Worm (Caenorhabditis elegans) whole organism, young adult: ENCODE data around the gene gmap-1.

Experiments
- C06A6.2 ChIP-seq: fragments of 200-800 bp; sonication (Bioruptor generic); conservative IDR thresholded peaks from 2 replicates; pipeline ENCODE4 v1.3.6; 2022; ENCODE audit warnings: missing genetic modification characterization, missing compliant biosample characterization
- F33H1.4 ChIP-seq: fragments of 200-800 bp; sonication (Bioruptor generic); IDR thresholded peaks from 2 replicates; pipeline ENCODE4 v1.3.6; 2022; ENCODE audit warnings: missing genetic modification reagents, missing genetic modification characterization, missing compliant biosample characterization
- F57A8.1 ChIP-seq: fragments of 200-800 bp; sonication (Bioruptor generic); optimal IDR thresholded peaks from 2 replicates; lab custom pipeline; 2018; ENCODE audit warnings: mild to moderate bottlenecking, missing genetic modification characterization, moderate library complexity, missing compliant biosample characterization
- T07F8.4 ChIP-seq: sonication (generic microtip); optimal IDR thresholded peaks from 2 replicates; lab custom pipeline; 2016; ENCODE audit warnings: mild to moderate bottlenecking, missing genetic modification characterization, moderate library complexity, missing compliant biosample characterization
- Y67H2A.10 ChIP-seq: fragments of 200-800 bp; sonication (Bioruptor generic); conservative IDR thresholded peaks from 2 replicates; pipeline ENCODE4 v1.3.6; 2022; ENCODE audit warnings: missing genetic modification reagents, missing genetic modification characterization, missing compliant biosample characterization
- Y79H2A.3 ChIP-seq: fragments of 200-800 bp; sonication (Bioruptor generic); conservative IDR thresholded peaks from 2 replicates; pipeline ENCODE4 v1.3.6; 2022; ENCODE audit warnings: missing genetic modification reagents, missing genetic modification characterization, missing compliant biosample characterization
- aptf-3 ChIP-seq: fragments of 200-800 bp; sonication (Bioruptor generic); IDR thresholded peaks from 2 replicates; pipeline ENCODE4 v1.3.6; 2022; ENCODE audit warnings: missing genetic modification characterization, missing compliant biosample characterization
- athp-1 ChIP-seq: sonication (generic microtip); optimal IDR thresholded peaks from 2 replicates; lab custom pipeline; 2017; ENCODE audit warnings: mild to moderate bottlenecking, missing genetic modification characterization, missing compliant biosample characterization
- attf-3 ChIP-seq: fragments of 200-800 bp; sonication (Bioruptor generic); conservative IDR thresholded peaks from 2 replicates; pipeline ENCODE4 v1.3.6; 2022; ENCODE audit warnings: missing genetic modification reagents, missing genetic modification characterization, missing compliant biosample characterization
- ccch-3 ChIP-seq: fragments of 200-800 bp; sonication (Bioruptor generic); optimal IDR thresholded peaks from 2 replicates; lab custom pipeline; 2018; ENCODE audit warnings: mild to moderate bottlenecking, missing genetic modification characterization, missing compliant biosample characterization
- cebp-1 ChIP-seq, 2 experiments: fragments of 200-800 bp in 1 of 2; sonication (Bioruptor generic) in 1 of 2; sonication (generic microtip) in 1 of 2; IDR thresholded peaks in 1 of 2; optimal IDR thresholded peaks in 1 of 2; 2 replicates each; pipeline versions ENCODE4 v1.3.6 to Lab custom; 2017 to 2022; ENCODE audit warnings: missing compliant biosample characterization in 2 of 2, missing genetic modification characterization in 2 of 2, mild to moderate bottlenecking in 1 of 2, missing genetic modification reagents in 1 of 2, moderate library complexity in 1 of 2
- cebp-2 ChIP-seq: fragments of 200-800 bp; sonication (Bioruptor generic); IDR thresholded peaks from 2 replicates; pipeline ENCODE4 v1.3.6; 2022; ENCODE audit warnings: missing genetic modification characterization, missing compliant biosample characterization
- ceh-58 ChIP-seq: fragments of 200-800 bp; sonication (Bioruptor generic); IDR thresholded peaks from 2 replicates; pipeline ENCODE4 v1.3.6; 2022; ENCODE audit warnings: missing genetic modification characterization, missing compliant biosample characterization
- chd-7 ChIP-seq: sonication (generic microtip); optimal IDR thresholded peaks from 2 replicates; lab custom pipeline; 2016; ENCODE audit warnings: mild to moderate bottlenecking, missing genetic modification characterization, moderate library complexity, missing compliant biosample characterization
- die-1 ChIP-seq: sonication (generic microtip); optimal IDR thresholded peaks from 2 replicates; lab custom pipeline; 2016; ENCODE audit warnings: missing genotype, mild to moderate bottlenecking, missing genetic modification characterization, missing compliant biosample characterization
- dox-1 ChIP-seq: fragments of 200-800 bp; sonication (Bioruptor generic); IDR thresholded peaks from 2 replicates; pipeline ENCODE4 v1.3.6; 2022; ENCODE audit warnings: missing genetic modification reagents, missing genetic modification characterization, missing compliant biosample characterization
- hmg-1.2 ChIP-seq: fragments of 200-800 bp; sonication (Bioruptor generic); IDR thresholded peaks from 2 replicates; pipeline ENCODE4 v1.3.6; 2022; ENCODE audit warnings: missing genetic modification reagents, missing genetic modification characterization, missing compliant biosample characterization
- hmg-20 ChIP-seq: fragments of 200-800 bp; sonication (Bioruptor generic); IDR thresholded peaks from 2 replicates; pipeline ENCODE4 v1.3.6; 2022; ENCODE audit warnings: missing genetic modification reagents, missing genetic modification characterization, missing compliant biosample characterization
- hsf-1 ChIP-seq: fragments of 200-800 bp; sonication (Bioruptor generic); IDR thresholded peaks from 2 replicates; pipeline ENCODE4 v1.3.6; 2022; ENCODE audit warnings: missing genetic modification reagents, missing genetic modification characterization, missing compliant biosample characterization
- let-607 ChIP-seq, 2 experiments: fragments of 200-800 bp in 1 of 2; sonication (Bioruptor generic) in 1 of 2; sonication (generic microtip) in 1 of 2; optimal IDR thresholded peaks; 2 replicates each; lab custom pipeline; 2016 to 2018; ENCODE audit warnings: mild to moderate bottlenecking in 2 of 2, missing compliant biosample characterization in 2 of 2, missing genetic modification characterization in 2 of 2, moderate library complexity in 2 of 2, missing genotype in 1 of 2
- lin-40 ChIP-seq: sonication (generic microtip); optimal IDR thresholded peaks from 2 replicates; lab custom pipeline; 2016; ENCODE audit warnings: missing genetic modification characterization, mild to moderate bottlenecking, missing compliant biosample characterization, missing genotype, missing genetic modification reagents
- madf-10 ChIP-seq: sonication (generic microtip); optimal IDR thresholded peaks from 2 replicates; lab custom pipeline; 2016; ENCODE audit warnings: mild to moderate bottlenecking, missing genetic modification characterization, missing compliant biosample characterization
- madf-3 ChIP-seq: fragments of 200-800 bp; sonication (Bioruptor generic); IDR thresholded peaks from 2 replicates; pipeline ENCODE4 v1.3.6; 2022; ENCODE audit warnings: missing genetic modification reagents, missing genetic modification characterization, missing compliant biosample characterization
- nfyb-1 ChIP-seq: fragments of 200-800 bp; sonication (Bioruptor generic); IDR thresholded peaks from 2 replicates; pipeline ENCODE4 v1.3.6; 2022; ENCODE audit warnings: missing genetic modification reagents, missing genetic modification characterization, missing compliant biosample characterization
- nhr-120 ChIP-seq: fragments of 200-800 bp; sonication (Bioruptor generic); IDR thresholded peaks from 2 replicates; pipeline ENCODE4 v1.3.6; 2022; ENCODE audit warnings: missing genetic modification characterization, missing compliant biosample characterization
- nhr-80 ChIP-seq: sonication (generic microtip); optimal IDR thresholded peaks from 2 replicates; lab custom pipeline; 2016; ENCODE audit warnings: missing genetic modification characterization, missing compliant biosample characterization
- snpc-4 ChIP-seq, 5 experiments: fragments of 150-350 bp in 1 of 5; sonication (generic microtip) in 4 of 5; optimal IDR thresholded peaks; 2 replicates each; lab custom pipeline; 2014 to 2018; ENCODE audit warnings: missing genetic modification characterization in 5 of 5, missing biosample characterization in 3 of 5, antibody characterized with exemption in 2 of 5, mild to moderate bottlenecking in 2 of 5, missing compliant biosample characterization in 2 of 5, missing genotype in 2 of 5, moderate library complexity in 2 of 5, missing genetic modification reagents in 1 of 5
- sptf-2 ChIP-seq: fragments of 200-800 bp; sonication (Bioruptor generic); optimal IDR thresholded peaks from 2 replicates; lab custom pipeline; 2018; ENCODE audit warnings: mild to moderate bottlenecking, missing genetic modification characterization, missing compliant biosample characterization
- tbp1 ChIP-seq: fragments of 200-800 bp; sonication (Bioruptor generic); optimal IDR thresholded peaks from 2 replicates; lab custom pipeline; 2018; ENCODE audit warnings: mild to moderate bottlenecking, missing genetic modification characterization, missing compliant biosample characterization
- tbx-9 ChIP-seq: sonication (generic microtip); optimal IDR thresholded peaks from 2 replicates; lab custom pipeline; 2016; ENCODE audit warnings: borderline replicate concordance, missing genetic modification characterization, inconsistent platforms, missing compliant biosample characterization
- zfh-2 ChIP-seq: fragments of 200-800 bp; sonication (Bioruptor generic); conservative IDR thresholded peaks from 2 replicates; pipeline ENCODE4 v1.3.6; 2022; ENCODE audit warnings: missing genetic modification reagents, missing genetic modification characterization, missing compliant biosample characterization
- ztf-28 ChIP-seq: fragments of 200-800 bp; sonication (Bioruptor generic); IDR thresholded peaks from 2 replicates; pipeline ENCODE4 v1.3.6; 2022; ENCODE audit warnings: missing genetic modification reagents, missing genetic modification characterization, missing compliant biosample characterization
- ztf-3 ChIP-seq: fragments of 200-800 bp; sonication (Bioruptor generic); optimal IDR thresholded peaks from 2 replicates; lab custom pipeline; 2018; ENCODE audit warnings: mild to moderate bottlenecking, missing genetic modification characterization, missing compliant biosample characterization
- ztf-6 ChIP-seq: fragments of 200-800 bp; sonication (Bioruptor generic); IDR thresholded peaks from 2 replicates; pipeline ENCODE4 v1.3.6; 2022; ENCODE audit warnings: missing genetic modification reagents, missing genetic modification characterization, missing compliant biosample characterization

Gene gmap-1

DNA sequence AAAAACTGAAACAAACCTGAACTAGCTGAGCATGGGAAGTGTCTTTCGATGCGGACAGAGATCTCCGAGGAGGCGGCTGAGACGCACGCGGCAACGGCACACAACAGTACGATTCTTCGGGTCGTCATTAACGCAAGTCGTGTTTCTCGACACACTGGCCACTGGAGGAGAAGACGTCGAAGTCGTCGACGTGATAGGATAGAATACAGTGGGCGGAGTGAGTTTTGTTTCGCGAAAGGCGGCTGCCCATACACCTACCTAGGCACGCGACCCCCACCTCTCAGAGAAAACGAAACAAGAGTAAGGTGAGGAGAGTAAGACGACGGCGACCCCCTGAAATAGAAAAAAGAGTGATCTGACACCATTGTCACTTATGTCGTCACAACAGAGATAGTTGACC lies at the start of gene gmap-1:
Gene gmap-1 (minus strand): TSS at position 211 of the 400 bp plus-strand sequence.
- TF ChIP-seq zfh-2 (GFP tag; lab: Robert Waterston, UW), result peak; percentile 65
- no peak for TF ChIP-seq athp-1
- peak; percentile 51; the same call in 1 of the 2 replicates for TF ChIP-seq nfyb-1 (GFP tag; lab: Robert Waterston, UW)
- TF ChIP-seq chd-7 (tag; lab: Kevin White, UChicago), result peak; percentile 37

DNA sequence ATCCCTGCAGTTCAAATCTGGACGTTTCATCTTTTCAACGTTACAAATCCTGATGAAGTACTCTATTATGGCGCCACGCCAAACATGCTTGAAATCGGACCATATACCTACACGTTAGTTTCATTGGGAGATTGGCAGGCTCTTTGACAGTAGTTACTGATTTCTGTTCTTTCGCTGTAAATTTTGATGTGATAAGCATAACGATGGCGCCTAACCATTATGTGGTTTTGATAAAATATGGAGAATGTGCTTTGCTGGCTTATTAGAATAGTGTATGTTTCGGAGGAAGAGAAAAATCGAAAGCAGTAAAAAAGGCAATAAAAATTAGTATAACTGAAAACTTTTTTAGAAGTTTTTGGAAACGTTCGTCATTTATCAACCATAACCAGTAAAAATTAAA lies 47.9 kb upstream of the gmap-1 start:
- TF ChIP-seq nhr-120 (GFP tag; lab: Robert Waterston, UW), result no peak
- TF ChIP-seq hmg-20 (GFP tag; lab: Robert Waterston, UW), result no peak
- TF ChIP-seq let-607 (tag; optimal IDR thresholded peaks at IDR 0.05; lab: Kevin White, UChicago), result peak in 1 of 2 experiments; percentile 37
- no peak for TF ChIP-seq madf-10 (tag; lab: Kevin White, UChicago)
- peak; percentile 76 for TF ChIP-seq nhr-80 (tag; lab: Kevin White, UChicago)
- TF ChIP-seq, all 124 proteins: peak for 2

DNA sequence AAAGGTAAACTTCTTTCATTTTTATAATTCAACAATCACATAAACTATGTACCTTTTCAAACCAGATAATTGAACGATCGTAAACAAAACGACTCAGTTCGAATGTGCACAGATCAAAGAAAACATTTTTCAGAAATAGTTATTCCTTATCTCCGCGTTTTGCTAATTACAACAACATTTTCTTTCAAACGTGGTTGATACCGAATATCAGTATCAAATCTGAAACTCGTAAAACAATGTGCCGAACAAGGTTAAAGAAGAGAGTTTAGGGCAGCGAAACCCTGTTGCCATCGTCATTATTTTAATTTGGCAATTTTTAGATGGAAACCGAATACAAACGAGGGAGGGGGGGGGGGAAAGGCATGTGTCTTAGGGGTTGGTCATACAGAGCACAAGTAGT lies 46.6 kb upstream of the gmap-1 start, which contains the start of gene scav-4:
Gene scav-4 (plus strand): TSS at position 383 of the 400 bp plus-strand sequence.
- no peak for TF ChIP-seq snpc-4 (GFP tag; optimal IDR thresholded peaks at IDR 0.05; lab: Kevin White, UChicago)
- TF ChIP-seq snpc-4 (tag; optimal IDR thresholded peaks at IDR 0.05; lab: Kevin White, UChicago), result no peak
- 0 out of 2 replicates have a peak, but pooled peaks have one; percentile 30 for TF ChIP-seq dox-1 (GFP tag; lab: Robert Waterston, UW)
- TF ChIP-seq nhr-80 (tag; lab: Kevin White, UChicago), result peak; percentile 35
- TF ChIP-seq hmg-1.2 (GFP tag; lab: Robert Waterston, UW), result no peak
- TF ChIP-seq cebp-1 (GFP tag; IDR thresholded peaks at IDR 0.05; lab: Robert Waterston, UW), result no peak
- TF ChIP-seq cebp-1 (tag; optimal IDR thresholded peaks at IDR 0.05; lab: Kevin White, UChicago), result no peak
- no peak for TF ChIP-seq tbx-9 (tag; lab: Kevin White, UChicago)
- peak in 1 of 2 experiments; percentile 28 for TF ChIP-seq let-607 (tag; optimal IDR thresholded peaks at IDR 0.05; lab: Kevin White, UChicago)
- TF ChIP-seq, all 124 proteins: peak for 3

DNA sequence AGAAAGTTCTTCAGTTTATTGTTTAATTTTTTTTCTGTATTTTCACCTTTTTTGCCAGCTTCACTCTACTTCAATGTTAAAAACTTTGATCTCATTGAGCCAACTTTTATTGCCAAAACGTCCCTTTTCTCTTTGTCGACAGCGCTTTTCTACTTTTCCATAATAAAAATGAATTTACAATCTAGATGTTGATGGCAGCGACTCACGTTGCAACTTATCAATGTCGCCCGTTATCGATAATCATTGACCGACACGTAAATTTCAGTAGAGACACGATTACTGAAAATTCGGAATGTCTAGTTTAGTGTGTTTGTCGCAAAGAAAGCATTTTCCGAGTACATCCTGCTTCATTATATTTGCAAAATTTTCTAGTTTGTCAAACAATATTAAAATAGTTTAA lies 45.0 kb upstream of the gmap-1 start:
- TF ChIP-seq nhr-80 (tag; lab: Kevin White, UChicago) (peak; percentile 25), F33H1.4 (GFP tag; lab: Robert Waterston, UW) (no peak), cebp-2 (GFP tag; lab: Robert Waterston, UW) (no peak)
- TF ChIP-seq, all 124 proteins: peak for 1

DNA sequence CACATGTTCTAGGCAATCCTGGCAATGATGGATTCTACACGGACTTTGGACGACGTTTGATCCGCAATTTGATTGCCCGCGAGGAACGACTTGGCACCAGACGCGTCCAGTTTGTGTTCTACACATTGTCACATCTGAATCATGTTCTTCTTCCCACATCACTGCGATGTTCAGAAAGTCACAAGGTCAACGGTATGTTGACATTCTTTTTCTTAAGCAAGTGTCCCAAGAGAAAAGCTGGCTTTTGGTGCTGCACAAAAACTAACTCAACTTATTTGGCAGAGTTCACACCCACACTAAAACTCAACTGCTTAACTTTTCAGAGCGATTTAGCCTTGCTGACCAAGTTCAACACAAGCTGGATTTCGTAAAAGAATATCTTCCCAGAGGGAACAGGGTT lies 43.8 kb upstream of the gmap-1 start:
- TF ChIP-seq Y79H2A.3 (GFP tag; lab: Robert Waterston, UW) (no peak), aptf-3 (GFP tag; lab: Robert Waterston, UW) (0 out of 2 replicates have a peak, but pooled peaks have one; percentile 25)

DNA sequence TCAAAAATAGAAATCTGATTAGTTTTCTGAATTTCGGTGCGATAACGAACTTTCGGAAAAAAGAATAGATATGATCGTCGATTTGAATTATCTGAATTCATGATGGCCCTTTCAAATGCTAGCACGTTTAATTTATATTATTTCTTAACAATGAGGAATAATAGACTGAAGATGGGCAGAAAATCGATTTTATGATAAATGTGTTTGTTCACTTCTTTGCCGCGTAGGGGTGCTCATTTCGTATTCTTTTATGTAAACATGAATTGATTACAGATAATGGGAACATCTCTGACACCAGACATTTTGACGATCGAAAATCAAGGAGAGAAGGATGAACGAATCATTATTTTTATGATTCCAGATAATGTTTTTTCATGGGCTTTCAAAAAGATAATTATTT lies 42.7 kb upstream of the gmap-1 start, which contains the start of gene F11C1.9:
Gene F11C1.9 (minus strand): TSS at position 101 of the 400 bp plus-strand sequence.
- TF ChIP-seq zfh-2 (GFP tag; lab: Robert Waterston, UW), result no peak
- TF ChIP-seq aptf-3 (GFP tag; lab: Robert Waterston, UW), result no peak
- TF ChIP-seq Y67H2A.10 (GFP tag; lab: Robert Waterston, UW), result no peak
- no peak for TF ChIP-seq T07F8.4
- TF ChIP-seq C06A6.2, result no peak

DNA sequence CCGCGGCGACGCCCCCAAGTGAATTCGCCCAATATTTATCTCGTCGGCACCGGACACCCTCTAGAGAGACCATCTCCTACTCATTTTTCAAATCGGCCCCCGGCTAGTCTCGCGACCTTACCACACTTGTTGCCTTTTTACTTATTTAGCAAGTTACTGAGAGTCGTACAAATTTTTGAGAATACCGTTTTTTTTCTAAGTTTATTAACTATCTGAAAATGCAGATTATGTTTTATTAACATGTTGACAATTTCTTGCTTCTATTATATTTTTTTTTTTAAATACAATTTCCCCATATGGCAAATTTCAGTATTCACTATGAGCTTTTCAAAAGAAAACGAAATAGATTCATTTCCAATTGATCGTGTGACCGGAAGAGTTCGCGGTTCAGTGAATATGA lies 42.0 kb upstream of the gmap-1 start, which contains the start of the genes F11C1.4 and F11C1.10:
Gene F11C1.4 (plus strand): TSS at position 301 of the 400 bp plus-strand sequence.
Gene F11C1.10 (plus strand): TSS at position 309 of the 400 bp plus-strand sequence.
- TF ChIP-seq madf-10 (tag; lab: Kevin White, UChicago) (no peak), dox-1 (GFP tag; lab: Robert Waterston, UW) (no peak), lin-40 (tag; lab: Kevin White, UChicago) (no peak), madf-3 (GFP tag; lab: Robert Waterston, UW) (no peak), F57A8.1 (GFP tag; lab: Kevin White, UChicago) (no peak), die-1 (tag; lab: Kevin White, UChicago) (no peak), ccch-3 (no peak), hsf-1 (GFP tag; lab: Robert Waterston, UW) (no peak), attf-3 (GFP tag; lab: Robert Waterston, UW) (no peak), ztf-28 (GFP tag; lab: Robert Waterston, UW) (no peak), let-607 (tag; optimal IDR thresholded peaks at IDR 0.05; lab: Kevin White, UChicago) (no peak), sptf-2 (no peak), Y79H2A.3 (GFP tag; lab: Robert Waterston, UW) (no peak), ztf-3 (GFP tag; lab: Kevin White, UChicago) (no peak), ceh-58 (GFP tag; lab: Robert Waterston, UW) (no peak), T07F8.4 (no peak), ztf-6 (GFP tag; lab: Robert Waterston, UW) (no peak), tbp1 (GFP tag; lab: Kevin White, UChicago) (no peak)
